Worm (Caenorhabditis elegans): ENCODE measurements around the gene ZK757.2.

ZK757.2 gene

ce11 chrIII:9848083-9848482, 30.6 kb downstream of the ZK757.2 start, which contains the start of gene mrpl-36 (continued):
- TF ChIP-seq ceh-9 (tag; optimal IDR thresholded peaks at IDR 0.05): no peak
- TF ChIP-seq jun-1 (tag; optimal IDR thresholded peaks at IDR 0.05): no peak
- TF ChIP-seq mdl-1 (tag; optimal IDR thresholded peaks at IDR 0.05): no peak
- no peak for TF ChIP-seq nhr-11 (tag; optimal IDR thresholded peaks at IDR 0.05)
- TF ChIP-seq hmg-11 (tag; optimal IDR thresholded peaks at IDR 0.05): no peak
- TF ChIP-seq lin-15B (tag; optimal IDR thresholded peaks at IDR 0.05): peak; percentile 73
- TF ChIP-seq egl-27 (tag; optimal IDR thresholded peaks at IDR 0.05): no peak
- no peak for TF ChIP-seq mml-1 (tag; optimal IDR thresholded peaks at IDR 0.05)
- TF ChIP-seq nhr-28 (tag; optimal IDR thresholded peaks at IDR 0.05): no peak
- TF ChIP-seq ZK546.5 (tag; optimal IDR thresholded peaks at IDR 0.05): no peak
- no peak for TF ChIP-seq fkh-10 (GFP tag; optimal IDR thresholded peaks at IDR 0.05)

DNA sequence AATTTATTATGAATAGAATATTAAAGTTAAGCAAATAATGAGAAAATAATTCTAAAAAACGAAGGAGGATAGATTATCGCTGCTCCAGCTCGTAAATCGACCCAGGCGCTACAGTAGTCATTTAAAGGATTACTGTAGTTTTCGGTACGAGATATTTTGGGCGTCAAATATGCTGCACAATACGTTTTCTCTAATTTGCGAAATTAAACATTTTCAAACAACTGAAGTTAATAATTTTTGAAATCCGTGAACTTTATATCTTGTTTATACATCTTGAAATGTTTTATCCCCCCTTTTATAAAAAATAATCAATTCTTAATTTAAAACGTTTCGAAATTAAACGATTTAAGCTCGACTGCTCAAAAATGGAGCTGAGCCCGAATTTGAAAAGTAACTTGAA, 32.6 kb downstream of the ZK757.2 start, which contains the start of gene K11H3.2:
Gene K11H3.2, plus strand, starts transcription at position 301 of the 400 bp plus-strand sequence.
- TF ChIP-seq jun-1 (tag; optimal IDR thresholded peaks at IDR 0.05): no peak
- no peak for TF ChIP-seq nhr-77 (tag; optimal IDR thresholded peaks at IDR 0.05)
- TF ChIP-seq mdl-1 (tag; optimal IDR thresholded peaks at IDR 0.05): no peak
- no peak for TF ChIP-seq ceh-9 (tag; optimal IDR thresholded peaks at IDR 0.05)
- TF ChIP-seq elt-3 (tag; optimal IDR thresholded peaks at IDR 0.05): no peak

DNA sequence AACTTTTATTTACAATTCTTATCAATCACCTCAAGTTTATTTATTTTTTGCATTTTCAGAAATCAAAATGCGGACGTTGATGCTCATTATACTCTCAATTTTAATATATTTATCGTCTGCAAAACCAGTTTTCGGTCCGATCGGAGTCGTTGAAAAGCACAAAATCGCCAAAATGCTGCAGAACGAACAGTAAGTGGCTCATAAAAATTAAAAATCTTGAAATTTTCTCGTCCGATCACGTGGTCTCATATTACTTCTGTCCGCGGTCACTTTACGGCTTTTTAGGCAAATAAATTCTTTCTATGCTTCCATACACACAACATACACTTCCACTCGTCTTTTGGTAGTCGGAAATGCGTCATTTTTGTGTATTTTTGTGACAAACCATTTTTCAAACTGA, 35.0 kb downstream of the ZK757.2 start, which contains the start of gene K11H3.5:
Gene K11H3.5, plus strand, starts transcription at position 54 of the 400 bp plus-strand sequence.
- TF ChIP-seq nhr-76 (tag; optimal IDR thresholded peaks at IDR 0.05) (no peak), nhr-77 (tag; optimal IDR thresholded peaks at IDR 0.05) (no peak), lin-39 (tag; optimal IDR thresholded peaks at IDR 0.05) (no peak), nhr-67 (tag; optimal IDR thresholded peaks at IDR 0.05) (no peak)

- no peak for TF ChIP-seq nfya-1 (tag; optimal IDR thresholded peaks at IDR 0.05; ENCODE audit: insufficient read depth)
- no peak for TF ChIP-seq pha-4 (tag; optimal IDR thresholded peaks at IDR 0.05)
- no peak for TF ChIP-seq pqm-1 (tag; optimal IDR thresholded peaks at IDR 0.05)
- TF ChIP-seq lsy-12 (tag; optimal IDR thresholded peaks at IDR 0.05): no peak
- no peak for TF ChIP-seq nhr-25 (tag; optimal IDR thresholded peaks at IDR 0.05)
- no peak for TF ChIP-seq snpc-4 (tag; optimal IDR thresholded peaks at IDR 0.05)
- TF ChIP-seq hmg-11 (tag; optimal IDR thresholded peaks at IDR 0.05): no peak
Observed at ce11 chrIII:9834888-9835287, 43.8 kb downstream of the ZK757.2 start, which contains the start of gene K11H3.8. K11H3.8 (plus strand) TSS chrIII:9835188.

- TF ChIP-seq pha-4 (tag; optimal IDR thresholded peaks at IDR 0.05) (no peak), nhr-77 (tag; optimal IDR thresholded peaks at IDR 0.05) (no peak), fkh-2 (tag; optimal IDR thresholded peaks at IDR 0.05) (no peak), nhr-76 (tag; optimal IDR thresholded peaks at IDR 0.05) (no peak), egl-5 (tag; optimal IDR thresholded peaks at IDR 0.05) (no peak), eor-1 (tag; optimal IDR thresholded peaks at IDR 0.05) (no peak), ama-1 (optimal IDR thresholded peaks at IDR 0.05) (no peak), hmg-11 (tag; optimal IDR thresholded peaks at IDR 0.05) (no peak), ceh-82 (tag; optimal IDR thresholded peaks at IDR 0.05) (no peak), elt-3 (tag; optimal IDR thresholded peaks at IDR 0.05) (no peak)
Observed at ce11 chrIII:9832569-9832968, 46.2 kb downstream of the ZK757.2 start.

DNA sequence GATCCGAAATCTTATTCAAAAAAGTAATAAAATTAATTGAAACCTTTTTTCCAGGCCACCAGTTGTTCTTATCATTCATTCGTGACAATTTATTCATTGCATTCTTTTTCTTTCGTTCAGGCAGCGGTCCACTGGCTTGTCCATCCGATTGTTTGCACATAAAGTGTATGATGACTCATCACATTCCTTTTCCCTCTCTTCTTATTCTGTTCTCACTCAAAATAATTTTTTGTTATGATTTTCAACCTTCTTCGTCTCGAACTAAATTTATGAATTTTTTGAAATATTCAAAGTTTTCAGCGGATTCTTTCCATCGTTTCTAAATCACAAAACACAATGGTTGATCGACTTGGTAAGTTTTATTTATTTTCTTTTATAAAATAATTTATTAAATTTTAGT, 48.2 kb downstream of the ZK757.2 start, which contains the start of gene ZK632.12:
Gene ZK632.12, plus strand, starts transcription at position 301 of the 400 bp plus-strand sequence.
- TF ChIP-seq pha-4 (tag; optimal IDR thresholded peaks at IDR 0.05) (peak; percentile 39), skn-1 (tag; optimal IDR thresholded peaks at IDR 0.05) (no peak), nhr-12 (tag; optimal IDR thresholded peaks at IDR 0.05) (no peak), ztf-4 (tag; optimal IDR thresholded peaks at IDR 0.05) (no peak), nfya-1 (tag; optimal IDR thresholded peaks at IDR 0.05; ENCODE audit: insufficient read depth) (no peak)

All from whole organism, L3 larva.